Worm (Caenorhabditis elegans) whole organism, young adult: Measurements from ENCODE around the gene cwp-3.

Source experiments
- B0336.3 ChIP-seq: fragments of 200-800 bp; sonication (Bioruptor generic); IDR thresholded peaks from 2 replicates; pipeline ENCODE4 v1.3.6; 2022; ENCODE audit warnings: missing genetic modification characterization, missing compliant biosample characterization
- C06A6.2 ChIP-seq: fragments of 200-800 bp; sonication (Bioruptor generic); conservative IDR thresholded peaks from 2 replicates; pipeline ENCODE4 v1.3.6; 2022; ENCODE audit warnings: missing genetic modification characterization, missing compliant biosample characterization
- D2030.7 ChIP-seq: fragments of 200-800 bp; sonication (Bioruptor generic); IDR thresholded peaks from 2 replicates; pipeline ENCODE4 v1.3.6; 2022; ENCODE audit warnings: missing genetic modification reagents, missing genetic modification characterization, missing compliant biosample characterization
- F22D6.2 ChIP-seq: sonication (generic microtip); optimal IDR thresholded peaks from 2 replicates; lab custom pipeline; 2016; ENCODE audit warnings: mild to moderate bottlenecking, missing genetic modification characterization, missing compliant biosample characterization
- F49E8.2 ChIP-seq: sonication (generic microtip); optimal IDR thresholded peaks from 3 replicates; lab custom pipeline; 2017; ENCODE audit warnings: missing genetic modification characterization, mild to moderate bottlenecking, missing compliant biosample characterization, antibody characterized with exemption, moderate library complexity; ENCODE audit not compliant: insufficient read depth
- F55B11.4 ChIP-seq: sonication (generic microtip); optimal IDR thresholded peaks from 2 replicates; lab custom pipeline; 2016; ENCODE audit warnings: missing compliant biosample characterization, missing genetic modification characterization, borderline replicate concordance; ENCODE audit not compliant: insufficient read depth
- Y53G8AR.9 ChIP-seq: fragments of 200-800 bp; sonication (Bioruptor generic); conservative IDR thresholded peaks from 2 replicates; pipeline ENCODE4 v1.3.6; 2022; ENCODE audit warnings: missing genetic modification reagents, missing genetic modification characterization, missing compliant biosample characterization
- Y79H2A.3 ChIP-seq: fragments of 200-800 bp; sonication (Bioruptor generic); conservative IDR thresholded peaks from 2 replicates; pipeline ENCODE4 v1.3.6; 2022; ENCODE audit warnings: missing genetic modification reagents, missing genetic modification characterization, missing compliant biosample characterization
- akir-1 ChIP-seq: fragments of 200-800 bp; sonication (Bioruptor generic); optimal IDR thresholded peaks from 2 replicates; lab custom pipeline; 2018; ENCODE audit warnings: mild to moderate bottlenecking, missing genetic modification characterization, moderate library complexity, missing compliant biosample characterization
- athp-1 ChIP-seq: sonication (generic microtip); optimal IDR thresholded peaks from 2 replicates; lab custom pipeline; 2017; ENCODE audit warnings: mild to moderate bottlenecking, missing genetic modification characterization, missing compliant biosample characterization
- attf-5 ChIP-seq: fragments of 200-800 bp; sonication (Bioruptor generic); optimal IDR thresholded peaks from 2 replicates; lab custom pipeline; 2018; ENCODE audit warnings: mild to moderate bottlenecking, missing genetic modification characterization, missing compliant biosample characterization
- bed-1 ChIP-seq: fragments of 200-800 bp; sonication (Bioruptor generic); IDR thresholded peaks from 2 replicates; pipeline ENCODE4 v1.3.6; 2022; ENCODE audit warnings: missing genetic modification reagents, missing genetic modification characterization, missing compliant biosample characterization
- cebp-2 ChIP-seq: fragments of 200-800 bp; sonication (Bioruptor generic); IDR thresholded peaks from 2 replicates; pipeline ENCODE4 v1.3.6; 2022; ENCODE audit warnings: missing genetic modification characterization, missing compliant biosample characterization
- chd-7 ChIP-seq: sonication (generic microtip); optimal IDR thresholded peaks from 2 replicates; lab custom pipeline; 2016; ENCODE audit warnings: mild to moderate bottlenecking, missing genetic modification characterization, moderate library complexity, missing compliant biosample characterization
- dpl-1 ChIP-seq: fragments of 150-350 bp; optimal IDR thresholded peaks from 2 replicates; lab custom pipeline; 2014; ENCODE audit warnings: missing biosample characterization, missing genetic modification reagents, missing genetic modification characterization
- egl-44 ChIP-seq: fragments of 200-800 bp; sonication (Bioruptor generic); IDR thresholded peaks from 2 replicates; pipeline ENCODE4 v1.3.6; 2022; ENCODE audit warnings: missing genetic modification reagents, missing genetic modification characterization, missing compliant biosample characterization
- hmg-1.2 ChIP-seq: fragments of 200-800 bp; sonication (Bioruptor generic); IDR thresholded peaks from 2 replicates; pipeline ENCODE4 v1.3.6; 2022; ENCODE audit warnings: missing genetic modification reagents, missing genetic modification characterization, missing compliant biosample characterization
- hsf-1 ChIP-seq: fragments of 200-800 bp; sonication (Bioruptor generic); IDR thresholded peaks from 2 replicates; pipeline ENCODE4 v1.3.6; 2022; ENCODE audit warnings: missing genetic modification reagents, missing genetic modification characterization, missing compliant biosample characterization
- let-526 ChIP-seq: fragments of 200-800 bp; sonication (Bioruptor generic); IDR thresholded peaks from 2 replicates; pipeline ENCODE4 v1.3.6; 2022; ENCODE audit warnings: missing genetic modification reagents, missing genetic modification characterization, missing compliant biosample characterization
- let-607 ChIP-seq, 2 experiments: fragments of 200-800 bp in 1 of 2; sonication (Bioruptor generic) in 1 of 2; sonication (generic microtip) in 1 of 2; optimal IDR thresholded peaks; 2 replicates each; lab custom pipeline; 2016 to 2018; ENCODE audit warnings: mild to moderate bottlenecking in 2 of 2, missing compliant biosample characterization in 2 of 2, missing genetic modification characterization in 2 of 2, moderate library complexity in 2 of 2, missing genotype in 1 of 2
- lin-26 ChIP-seq: fragments of 200-800 bp; sonication (Bioruptor generic); IDR thresholded peaks from 2 replicates; pipeline ENCODE4 v1.3.6; 2022; ENCODE audit warnings: missing genetic modification reagents, missing genetic modification characterization, missing compliant biosample characterization
- lin-40 ChIP-seq: sonication (generic microtip); optimal IDR thresholded peaks from 2 replicates; lab custom pipeline; 2016; ENCODE audit warnings: missing genetic modification characterization, mild to moderate bottlenecking, missing compliant biosample characterization, missing genotype, missing genetic modification reagents
- lin-54 ChIP-seq: fragments of 200-800 bp; sonication (Bioruptor generic); optimal IDR thresholded peaks from 2 replicates; lab custom pipeline; 2018; ENCODE audit warnings: mild to moderate bottlenecking, missing genetic modification characterization, missing compliant biosample characterization
- lir-1 ChIP-seq: fragments of 200-800 bp; sonication (Bioruptor generic); conservative IDR thresholded peaks from 2 replicates; pipeline ENCODE4 v1.3.6; 2022; ENCODE audit warnings: missing genetic modification reagents, missing genetic modification characterization, missing compliant biosample characterization
- madf-10 ChIP-seq: sonication (generic microtip); optimal IDR thresholded peaks from 2 replicates; lab custom pipeline; 2016; ENCODE audit warnings: mild to moderate bottlenecking, missing genetic modification characterization, missing compliant biosample characterization
- mel-28 ChIP-seq: sonication (generic microtip); optimal IDR thresholded peaks from 2 replicates; lab custom pipeline; 2016; ENCODE audit warnings: borderline replicate concordance, mild to moderate bottlenecking, missing genetic modification characterization, missing compliant biosample characterization
- nhr-27 ChIP-seq: fragments of 200-800 bp; sonication (Bioruptor generic); optimal IDR thresholded peaks from 2 replicates; lab custom pipeline; 2018; ENCODE audit warnings: mild to moderate bottlenecking, missing genetic modification characterization, moderate library complexity, missing compliant biosample characterization
- pha-4 ChIP-seq: fragments of 150-350 bp; sonication (generic microtip); optimal IDR thresholded peaks from 2 replicates; lab custom pipeline; 2014; ENCODE audit warnings: missing biosample characterization, missing genetic modification reagents, missing genetic modification characterization
- rec-8 ChIP-seq, 2 experiments: sonication (generic microtip); optimal IDR thresholded peaks; 2 replicates each; lab custom pipeline; 2016; ENCODE audit warnings: mild to moderate bottlenecking in 2 of 2, missing genetic modification characterization in 2 of 2, missing genetic modification reagents in 2 of 2, missing genotype in 2 of 2, missing biosample characterization in 1 of 2, missing compliant biosample characterization in 1 of 2, moderate library complexity in 1 of 2
- snpc-1.1 ChIP-seq: sonication (generic microtip); optimal IDR thresholded peaks from 2 replicates; lab custom pipeline; 2017; ENCODE audit warnings: missing genetic modification characterization, mild to moderate bottlenecking, missing compliant biosample characterization, antibody characterized with exemption, moderate library complexity, missing genotype, missing genetic modification reagents; ENCODE audit not compliant: insufficient read depth
- somi-1 ChIP-seq: fragments of 200-800 bp; sonication (Bioruptor generic); optimal IDR thresholded peaks from 2 replicates; lab custom pipeline; 2018; ENCODE audit warnings: mild to moderate bottlenecking, missing genetic modification characterization, missing compliant biosample characterization
- tlf-1 ChIP-seq: fragments of 200-800 bp; sonication (Bioruptor generic); optimal IDR thresholded peaks from 2 replicates; lab custom pipeline; 2018; ENCODE audit warnings: mild to moderate bottlenecking, missing genetic modification characterization, missing compliant biosample characterization
- zfh-2 ChIP-seq: fragments of 200-800 bp; sonication (Bioruptor generic); conservative IDR thresholded peaks from 2 replicates; pipeline ENCODE4 v1.3.6; 2022; ENCODE audit warnings: missing genetic modification reagents, missing genetic modification characterization, missing compliant biosample characterization
- ztf-3 ChIP-seq: fragments of 200-800 bp; sonication (Bioruptor generic); optimal IDR thresholded peaks from 2 replicates; lab custom pipeline; 2018; ENCODE audit warnings: mild to moderate bottlenecking, missing genetic modification characterization, missing compliant biosample characterization

cwp-3 gene

ce11 chrV:4826710-4827380 is 15.8 kb upstream of the cwp-3 start, which contains the start of the genes hsp-6 and C37H5.5 (continued):
- TF ChIP-seq ztf-3 (GFP tag; lab: Kevin White, UChicago) (no peak), hmg-1.2 (GFP tag; lab: Robert Waterston, UW) (peak; percentile 70), tlf-1 (GFP tag; lab: Kevin White, UChicago) (peak; percentile 89), Y79H2A.3 (GFP tag; lab: Robert Waterston, UW) (no peak), attf-5 (GFP tag; lab: Kevin White, UChicago) (peak; percentile 75), nhr-27 (tag; lab: Kevin White, UChicago) (no peak), F22D6.2 (no peak), F55B11.4 (tag; lab: Kevin White, UChicago) (no peak), hsf-1 (GFP tag; lab: Robert Waterston, UW) (peak; percentile 91), let-526 (GFP tag; lab: Robert Waterston, UW) (0 out of 2 replicates have a peak, but pooled peaks have one; percentile 52), akir-1 (GFP tag; lab: Kevin White, UChicago) (no peak), lin-54 (peak; percentile 80), C06A6.2 (peak; percentile 68; the same call in 1 of the 2 replicates), Y53G8AR.9 (peak; percentile 82), mel-28 (tag; lab: Kevin White, UChicago) (no peak), athp-1 (tag; lab: Kevin White, UChicago) (peak; percentile 73), somi-1 (GFP tag; lab: Kevin White, UChicago) (peak; percentile 56), egl-44 (no peak), madf-10 (peak; percentile 56), snpc-1.1 (tag; lab: Kevin White, UChicago) (peak; percentile 45), rec-8 (tag; optimal IDR thresholded peaks at IDR 0.05; lab: Kevin White, UChicago) (no peak), let-607 (tag; optimal IDR thresholded peaks at IDR 0.05; lab: Kevin White, UChicago) (peak in 1 of 2 experiments; percentile 32)

ce11 chrV:4834277-4834676 is 8.4 kb upstream of the cwp-3 start, which contains the start of gene C37H5.14:
C37H5.14 (minus strand) TSS chrV:4834377.
- no peak for TF ChIP-seq lin-40 (tag; lab: Kevin White, UChicago)
- no peak for TF ChIP-seq B0336.3 (GFP tag; lab: Robert Waterston, UW)
- no peak for TF ChIP-seq dpl-1 (GFP tag; lab: Kevin White, UChicago)
- peak; percentile 54; the same call in 1 of the 2 replicates for TF ChIP-seq zfh-2 (GFP tag; lab: Robert Waterston, UW)

ce11 chrV:4839913-4840312 is 2.7 kb upstream of the cwp-3 start, which contains the start of gene nas-9:
nas-9 (minus strand) TSS chrV:4840013.
- no peak for TF ChIP-seq F49E8.2 (tag; lab: Kevin White, UChicago)
- no peak for TF ChIP-seq cebp-2 (GFP tag; lab: Robert Waterston, UW)
- no peak for TF ChIP-seq chd-7 (tag; lab: Kevin White, UChicago)
- no peak for TF ChIP-seq pha-4
- no peak for TF ChIP-seq zfh-2 (GFP tag; lab: Robert Waterston, UW)
- no peak for TF ChIP-seq let-607 (tag; optimal IDR thresholded peaks at IDR 0.05; lab: Kevin White, UChicago)
- no peak for TF ChIP-seq lin-26 (GFP tag; lab: Robert Waterston, UW)
- no peak for TF ChIP-seq bed-1
- no peak for TF ChIP-seq lir-1 (GFP tag; lab: Robert Waterston, UW)
- TF ChIP-seq attf-5 (GFP tag; lab: Kevin White, UChicago), result no peak
- TF ChIP-seq D2030.7 (GFP tag; lab: Robert Waterston, UW), result no peak
